Fruit fly (Drosophila melanogaster): Measurements from ENCODE around the gene Lsp1beta.

Gene Lsp1beta

dm6 chr2L:897124-897523, 1.2 kb upstream of the Lsp1beta start (continued):
- peak; percentile 24 for TF ChIP-seq CG12071 (GFP tag; optimal IDR thresholded peaks at IDR 0.05)
- TF ChIP-seq org-1 (GFP tag; optimal IDR thresholded peaks at IDR 0.05): peak; percentile 3
- TF ChIP-seq CG1832 (GFP tag; optimal IDR thresholded peaks at IDR 0.05): no peak
- TF ChIP-seq HmgD (GFP tag; optimal IDR thresholded peaks at IDR 0.05): no peak
- TF ChIP-seq ato (GFP tag; IDR thresholded peaks at IDR 0.05; ENCODE audit: partially characterized antibody): no peak
- peak; percentile 3 for TF ChIP-seq cwo (GFP tag; optimal IDR thresholded peaks at IDR 0.05)
- TF ChIP-seq CG2120 (GFP tag; optimal IDR thresholded peaks at IDR 0.05): peak; percentile 42
- peak; percentile 37 for TF ChIP-seq ems (GFP tag; optimal IDR thresholded peaks at IDR 0.05)
- no peak for TF ChIP-seq nerfin-2 (GFP tag; IDR thresholded peaks at IDR 0.05; ENCODE audit: partially characterized antibody)
- no peak for TF ChIP-seq CG17912 (GFP tag; optimal IDR thresholded peaks at IDR 0.05)
- peak; percentile 16 for TF ChIP-seq zfh2 (GFP tag; optimal IDR thresholded peaks at IDR 0.05)
- TF ChIP-seq D19B (GFP tag; optimal IDR thresholded peaks at IDR 0.05): no peak
- no peak for TF ChIP-seq aop (GFP tag; IDR thresholded peaks at IDR 0.05)
- TF ChIP-seq sisA (GFP tag; IDR thresholded peaks at IDR 0.05): peak; percentile 45; the same call in 1 of the 2 replicates
- TF ChIP-seq Fer3 (tag; optimal IDR thresholded peaks at IDR 0.05): peak; percentile 27
- no peak for TF ChIP-seq hkb (optimal IDR thresholded peaks at IDR 0.05)
- no peak for TF ChIP-seq hkb (GFP tag; IDR thresholded peaks at IDR 0.05)
- TF ChIP-seq otp (GFP tag; IDR thresholded peaks at IDR 0.05): no peak
- TF ChIP-seq CG31388 (GFP tag; optimal IDR thresholded peaks at IDR 0.05): no peak
- peak; percentile 30 for TF ChIP-seq grau (tag; optimal IDR thresholded peaks at IDR 0.05)
- TF ChIP-seq CG13424 (tag; optimal IDR thresholded peaks at IDR 0.05): peak; percentile 15
- no peak for TF ChIP-seq luna (GFP tag; optimal IDR thresholded peaks at IDR 0.05)
- no peak for TF ChIP-seq gcm (GFP tag; optimal IDR thresholded peaks at IDR 0.05)
- peak; percentile 51 for TF ChIP-seq CG12769 (tag; optimal IDR thresholded peaks at IDR 0.05)
- 0 out of 2 replicates have a peak, but pooled peaks have one; percentile 18 for TF ChIP-seq MBD-R2 (GFP tag; IDR thresholded peaks at IDR 0.05)
- no peak for TF ChIP-seq twi (tag; optimal IDR thresholded peaks at IDR 0.05)
- no peak for TF ChIP-seq cato (GFP tag; optimal IDR thresholded peaks at IDR 0.05; ENCODE audit: borderline replicate concordance)
- TF ChIP-seq CG12391 (tag; optimal IDR thresholded peaks at IDR 0.05): peak; percentile 8
- no peak for TF ChIP-seq Dfd (GFP tag; optimal IDR thresholded peaks at IDR 0.05)
- TF ChIP-seq CG2678 (tag; optimal IDR thresholded peaks at IDR 0.05): peak; percentile 41
- no peak for TF ChIP-seq ara (GFP tag; IDR thresholded peaks at IDR 0.05)
- 0 out of 2 replicates have a peak, but pooled peaks have one; percentile 17 for TF ChIP-seq CG14441 (GFP tag; IDR thresholded peaks at IDR 0.05)
- no peak for TF ChIP-seq D19A (tag; optimal IDR thresholded peaks at IDR 0.05)
- TF ChIP-seq Ptx1 (GFP tag; IDR thresholded peaks at IDR 0.05): peak; percentile 38; the same call in 1 of the 2 replicates
- TF ChIP-seq Ravus (GFP tag; IDR thresholded peaks at IDR 0.05): no peak
- TF ChIP-seq esg (GFP tag; conservative IDR thresholded peaks at IDR 0.05): no peak
- TF ChIP-seq prd (optimal IDR thresholded peaks at IDR 0.05): no peak
- TF ChIP-seq prd (GFP tag; IDR thresholded peaks at IDR 0.05): peak; percentile 58
- 0 out of 2 replicates have a peak, but pooled peaks have one; percentile 13 for TF ChIP-seq CG31441 (GFP tag; IDR thresholded peaks at IDR 0.05)
- no peak for TF ChIP-seq CG14050 (GFP tag; IDR thresholded peaks at IDR 0.05)

- TF ChIP-seq vvl (GFP tag; IDR thresholded peaks at IDR 0.05) (peak; percentile 32; the same call in 1 of the 2 replicates), CG8089 (GFP tag; optimal IDR thresholded peaks at IDR 0.05) (peak; percentile 28), Bgb (GFP tag; IDR thresholded peaks at IDR 0.05; ENCODE audit: partially characterized antibody) (peak; percentile 37; the same call in 1 of the 2 replicates), her (GFP tag; optimal IDR thresholded peaks at IDR 0.05) (peak; percentile 23), CG18262 (tag; optimal IDR thresholded peaks at IDR 0.05) (peak; percentile 51), CG33213 (GFP tag; optimal IDR thresholded peaks at IDR 0.05) (peak; percentile 42), sens (GFP tag) (peak; percentile 89), chif (GFP tag; optimal IDR thresholded peaks at IDR 0.05) (peak; percentile 19 to 43), CG42726 (GFP tag; IDR thresholded peaks at IDR 0.05; ENCODE audit: partially characterized antibody) (peak; percentile 52), Mad (GFP tag; optimal IDR thresholded peaks at IDR 0.05) (peak; percentile 20), CG4424 (GFP tag; optimal IDR thresholded peaks at IDR 0.05) (peak; percentile 30), CG7839 (tag; optimal IDR thresholded peaks at IDR 0.05) (peak; percentile 45), CG14710 (tag; optimal IDR thresholded peaks at IDR 0.05) (peak; percentile 17), bbx (GFP tag; IDR thresholded peaks at IDR 0.05; ENCODE audit: partially characterized antibody) (peak; percentile 62; the same call in 1 of the 2 replicates)
These were observed 3.1 kb downstream of the Lsp1beta start for dm6 chr2L:901363-901762.

All from whole organism, embryonic.